Fruit fly (Drosophila melanogaster) whole organism, prepupa: ENCODE results near the gene htk.

Source experiments
- CG11762 ChIP-seq: fragments of 200-800 bp; sonication (Bioruptor generic); optimal IDR thresholded peaks from 3 replicates; lab custom pipeline; 2016; ENCODE audit warnings: missing biosample characterization, missing genetic modification characterization; ENCODE audit not compliant: insufficient read depth
- CG15336 ChIP-seq: fragments of 200-800 bp; sonication (Bioruptor generic); IDR thresholded peaks from 2 replicates; pipeline ENCODE4 v1.3.6; 2022; ENCODE audit warnings: missing biosample characterization, missing genetic modification characterization
- CG3032 ChIP-seq: fragments of 200-800 bp; optimal IDR thresholded peaks from 2 replicates; lab custom pipeline; 2019; ENCODE audit warnings: missing biosample characterization, mild to moderate bottlenecking, missing genetic modification characterization, moderate library complexity
- CG34406 ChIP-seq: fragments of 200-800 bp; sonication (Bioruptor generic); optimal IDR thresholded peaks from 3 replicates; lab custom pipeline; 2016; ENCODE audit warnings: missing biosample characterization, missing genetic modification characterization
- acj6 ChIP-seq: fragments of 200-800 bp; sonication (Bioruptor generic); optimal IDR thresholded peaks from 3 replicates; lab custom pipeline; 2016; ENCODE audit warnings: missing biosample characterization, missing genetic modification characterization
- ss ChIP-seq, 2 experiments: fragments of 200-800 bp; sonication (Bioruptor generic); optimal IDR thresholded peaks; 2 replicates in 1 of 2; 3 replicates in 1 of 2; lab custom pipeline; 2017 to 2018; ENCODE audit warnings: mild to moderate bottlenecking in 2 of 2, missing biosample characterization in 2 of 2, missing genetic modification characterization in 2 of 2, moderate library complexity in 1 of 2

- no peak for TF ChIP-seq CG11762 (GFP tag; lab: Kevin White, UChicago)
- TF ChIP-seq CG3032 (tag; lab: Kevin White, UChicago) = no peak
- no peak for TF ChIP-seq CG34406
- no peak for TF ChIP-seq CG15336 (GFP tag; lab: Robert Waterston, UW)
- no peak for TF ChIP-seq ss (GFP tag; optimal IDR thresholded peaks at IDR 0.05; lab: Kevin White, UChicago)
- no peak for TF ChIP-seq acj6 (GFP tag; lab: Kevin White, UChicago)
These were observed 50.0 kb downstream of the htk start, which contains the start of gene Flacc for dm6 chrX:18893433-18893832.
